Worm (Caenorhabditis elegans) whole organism, young adult: ENCODE data around the gene brd-1.

Experiments
- C17E4.6 ChIP-seq: fragments of 200-800 bp; sonication (Bioruptor generic); IDR thresholded peaks from 2 replicates; pipeline ENCODE4 v1.3.6; 2022; ENCODE audit warnings: missing genetic modification reagents, missing genetic modification characterization, missing compliant biosample characterization
- T07F8.4 ChIP-seq: sonication (generic microtip); optimal IDR thresholded peaks from 2 replicates; lab custom pipeline; 2016; ENCODE audit warnings: mild to moderate bottlenecking, missing genetic modification characterization, moderate library complexity, missing compliant biosample characterization
- Y67H2A.10 ChIP-seq: fragments of 200-800 bp; sonication (Bioruptor generic); conservative IDR thresholded peaks from 2 replicates; pipeline ENCODE4 v1.3.6; 2022; ENCODE audit warnings: missing genetic modification reagents, missing genetic modification characterization, missing compliant biosample characterization
- ama-1 ChIP-seq, 3 experiments: fragments of 150-350 bp in 1 of 3; sonication (generic microtip) in 2 of 3; optimal IDR thresholded peaks; 2 replicates each; lab custom pipeline; 2014 to 2018; ENCODE audit warnings: missing biosample characterization in 2 of 3, missing genetic modification characterization in 2 of 3, missing genetic modification reagents in 2 of 3
- hsf-1 ChIP-seq: fragments of 200-800 bp; sonication (Bioruptor generic); IDR thresholded peaks from 2 replicates; pipeline ENCODE4 v1.3.6; 2022; ENCODE audit warnings: missing genetic modification reagents, missing genetic modification characterization, missing compliant biosample characterization
- let-526 ChIP-seq: fragments of 200-800 bp; sonication (Bioruptor generic); IDR thresholded peaks from 2 replicates; pipeline ENCODE4 v1.3.6; 2022; ENCODE audit warnings: missing genetic modification reagents, missing genetic modification characterization, missing compliant biosample characterization
- lin-26 ChIP-seq: fragments of 200-800 bp; sonication (Bioruptor generic); IDR thresholded peaks from 2 replicates; pipeline ENCODE4 v1.3.6; 2022; ENCODE audit warnings: missing genetic modification reagents, missing genetic modification characterization, missing compliant biosample characterization
- nhr-179 ChIP-seq: sonication (generic microtip); optimal IDR thresholded peaks from 2 replicates; lab custom pipeline; 2016; ENCODE audit warnings: mild to moderate bottlenecking, missing genetic modification characterization, missing compliant biosample characterization
- pha-4 ChIP-seq: fragments of 150-350 bp; sonication (generic microtip); optimal IDR thresholded peaks from 2 replicates; lab custom pipeline; 2014; ENCODE audit warnings: missing biosample characterization, missing genetic modification reagents, missing genetic modification characterization
- rcor-1 ChIP-seq: fragments of 200-800 bp; sonication (Bioruptor generic); IDR thresholded peaks from 2 replicates; pipeline ENCODE4 v1.3.6; 2022; ENCODE audit warnings: missing genetic modification reagents, missing genetic modification characterization, missing compliant biosample characterization
- repo-1 ChIP-seq: sonication (generic microtip); optimal IDR thresholded peaks from 2 replicates; lab custom pipeline; 2017; ENCODE audit warnings: mild to moderate bottlenecking, missing genetic modification characterization, missing compliant biosample characterization
- rpc-1 ChIP-seq, 2 experiments: fragments of 150-350 bp in 1 of 2; sonication (generic microtip) in 1 of 2; optimal IDR thresholded peaks; 2 replicates each; lab custom pipeline; 2014 to 2018; ENCODE audit warnings: missing biosample characterization in 1 of 2, missing genetic modification characterization in 1 of 2, missing genetic modification reagents in 1 of 2, missing genotype in 1 of 2
- unc-62 ChIP-seq: fragments of 150-350 bp; optimal IDR thresholded peaks from 2 replicates; lab custom pipeline; 2014; ENCODE audit warnings: missing biosample characterization, missing genetic modification reagents, missing genetic modification characterization

ce11 chrIII:6906409-6906808 lies 17.1 kb upstream of the brd-1 start, which contains the start of gene T07E3.2:
- TF ChIP-seq rpc-1 (optimal IDR thresholded peaks at IDR 0.05; lab: Kevin White, UChicago) (no peak), rpc-1 (tag; optimal IDR thresholded peaks at IDR 0.05; lab: Kevin White, UChicago) (no peak), C17E4.6 (GFP tag; lab: Robert Waterston, UW) (no peak), lin-26 (GFP tag; lab: Robert Waterston, UW) (no peak), Y67H2A.10 (GFP tag; lab: Robert Waterston, UW) (no peak), hsf-1 (GFP tag; lab: Robert Waterston, UW) (no peak), T07F8.4 (tag; lab: Kevin White, UChicago) (no peak), pha-4 (no peak), ama-1 (optimal IDR thresholded peaks at IDR 0.05; lab: Kevin White, UChicago) (no peak), ama-1 (GFP tag; optimal IDR thresholded peaks at IDR 0.05; lab: Kevin White, UChicago) (no peak), unc-62 (GFP tag; lab: Kevin White, UChicago) (no peak), repo-1 (tag; lab: Kevin White, UChicago) (no peak), let-526 (GFP tag; lab: Robert Waterston, UW) (no peak), rcor-1 (no peak), nhr-179 (tag; lab: Kevin White, UChicago) (no peak)
